Fruit fly (Drosophila melanogaster) whole organism, embryonic: Measurements from ENCODE around the gene gogo.
A peak's percentile ranks its signal among the peaks of the same experiment; 100 is the strongest.

Experiments
- Awh ChIP-seq: fragments of 200-800 bp; sonication (Bioruptor generic); IDR thresholded peaks from 2 replicates; pipeline ENCODE4, ENCODE4 v1.3.6; 2022; ENCODE audit warnings: missing biosample characterization, missing genetic modification characterization
- CG11696 ChIP-seq: fragments of 200-800 bp; sonication (Bioruptor generic); IDR thresholded peaks from 2 replicates; pipeline ENCODE4 v1.3.6; 2022; ENCODE audit warnings: missing biosample characterization, missing genetic modification characterization
- CG11723 ChIP-seq: fragments of 200-800 bp; sonication (Bioruptor generic); optimal IDR thresholded peaks from 2 replicates; lab custom pipeline; 2017; ENCODE audit warnings: missing biosample characterization, mild to moderate bottlenecking, missing genetic modification characterization
- CG12299 ChIP-seq: fragments of 200-800 bp; sonication (Bioruptor generic); optimal IDR thresholded peaks from 2 replicates; lab custom pipeline; 2018; ENCODE audit warnings: missing biosample characterization, mild to moderate bottlenecking, missing genetic modification characterization
- CG13287 ChIP-seq: fragments of 200-800 bp; sonication (Bioruptor generic); IDR thresholded peaks from 2 replicates; pipeline ENCODE4 v1.3.6; 2022; ENCODE audit warnings: missing biosample characterization, missing genetic modification characterization; ENCODE audit not compliant: partially characterized antibody
- CG14710 ChIP-seq: fragments of 200-800 bp; sonication (Bioruptor generic); optimal IDR thresholded peaks from 3 replicates; lab custom pipeline; 2019; ENCODE audit warnings: missing biosample characterization, mild to moderate bottlenecking, missing genetic modification characterization, moderate library complexity
- CG18599 ChIP-seq: fragments of 200-800 bp; sonication (Bioruptor generic); optimal IDR thresholded peaks from 3 replicates; lab custom pipeline; 2017; ENCODE audit warnings: missing biosample characterization, missing genetic modification characterization, mild to moderate bottlenecking, moderate library complexity, missing genetic modification reagents
- CG2116 ChIP-seq: fragments of 200-800 bp; sonication (Bioruptor generic); optimal IDR thresholded peaks from 3 replicates; lab custom pipeline; 2018; ENCODE audit warnings: missing biosample characterization, mild to moderate bottlenecking, missing genetic modification characterization
- CG30403 ChIP-seq: fragments of 200-800 bp; sonication (Bioruptor generic); optimal IDR thresholded peaks from 3 replicates; lab custom pipeline; 2016; ENCODE audit warnings: missing biosample characterization, missing genetic modification characterization
- CG31224 ChIP-seq: fragments of 200-800 bp; sonication (Bioruptor generic); IDR thresholded peaks from 2 replicates; pipeline ENCODE4 v1.3.6; 2022; ENCODE audit warnings: missing biosample characterization, missing genetic modification characterization
- CG32532 ChIP-seq: fragments of 200-800 bp; sonication (Bioruptor generic); IDR thresholded peaks from 2 replicates; pipeline ENCODE4 v1.3.6; 2022; ENCODE audit warnings: missing biosample characterization, missing genetic modification characterization
- CG32767 ChIP-seq: fragments of 200-800 bp; sonication (Bioruptor generic); IDR thresholded peaks from 2 replicates; pipeline ENCODE4 v1.3.6; 2022; ENCODE audit warnings: missing biosample characterization, missing genetic modification characterization
- CG33557 ChIP-seq: fragments of 200-800 bp; sonication (Bioruptor generic); optimal IDR thresholded peaks from 2 replicates; lab custom pipeline; 2019; ENCODE audit warnings: missing biosample characterization, mild to moderate bottlenecking, missing genetic modification characterization, moderate library complexity
- CG3407 ChIP-seq: fragments of 200-800 bp; sonication (Bioruptor generic); optimal IDR thresholded peaks from 2 replicates; lab custom pipeline; 2018; ENCODE audit warnings: missing biosample characterization, mild to moderate bottlenecking, missing genetic modification characterization
- CG4328 ChIP-seq: fragments of 200-800 bp; sonication (Bioruptor generic); optimal IDR thresholded peaks from 3 replicates; lab custom pipeline; 2017; ENCODE audit warnings: missing biosample characterization, missing genetic modification reagents, missing genetic modification characterization
- CG6254 ChIP-seq: fragments of 200-800 bp; sonication (Bioruptor generic); optimal IDR thresholded peaks from 3 replicates; lab custom pipeline; 2017; ENCODE audit warnings: mild to moderate bottlenecking, missing biosample characterization, missing genetic modification reagents, missing genetic modification characterization
- Dbx ChIP-seq: fragments of 200-800 bp; sonication (Bioruptor generic); IDR thresholded peaks from 3 replicates; pipeline ENCODE4 v1.3.6; 2022; ENCODE audit warnings: missing biosample characterization, missing genetic modification characterization
- Elba2 ChIP-seq: fragments of 200-800 bp; sonication (Bioruptor generic); optimal IDR thresholded peaks from 3 replicates; lab custom pipeline; 2016; ENCODE audit warnings: missing biosample characterization, missing genetic modification characterization
- HLH3B ChIP-seq: fragments of 200-800 bp; sonication (Bioruptor generic); IDR thresholded peaks from 2 replicates; pipeline ENCODE4 v1.3.6; 2022; ENCODE audit warnings: missing biosample characterization, missing genetic modification characterization
- HmgD ChIP-seq: fragments of 200-800 bp; sonication (Bioruptor generic); optimal IDR thresholded peaks from 3 replicates; lab custom pipeline; 2016; ENCODE audit warnings: missing biosample characterization, missing genetic modification characterization
- Hmr ChIP-seq: fragments of 200-800 bp; sonication (Bioruptor generic); optimal IDR thresholded peaks from 3 replicates; lab custom pipeline; 2017; ENCODE audit warnings: mild to moderate bottlenecking, missing biosample characterization, missing genetic modification reagents, missing genetic modification characterization
- Hr3 ChIP-seq: fragments of 200-800 bp; sonication (Bioruptor generic); optimal IDR thresholded peaks from 3 replicates; lab custom pipeline; 2016; ENCODE audit warnings: missing biosample characterization, missing genetic modification characterization
- MTF-1 ChIP-seq: fragments of 200-800 bp; sonication (Bioruptor generic); optimal IDR thresholded peaks from 2 replicates; lab custom pipeline; 2018; ENCODE audit warnings: missing biosample characterization, mild to moderate bottlenecking, missing genetic modification characterization, borderline replicate concordance
- Mad ChIP-seq: fragments of 200-800 bp; sonication (Bioruptor generic); optimal IDR thresholded peaks from 2 replicates; lab custom pipeline; 2016; ENCODE audit warnings: missing biosample characterization, missing genetic modification characterization
- Mes4 ChIP-seq: fragments of 200-800 bp; sonication (Bioruptor generic); optimal IDR thresholded peaks from 2 replicates; lab custom pipeline; 2016; ENCODE audit warnings: missing biosample characterization, missing genetic modification characterization
- PHDP ChIP-seq: fragments of 200-800 bp; sonication (Bioruptor generic); optimal IDR thresholded peaks from 3 replicates; lab custom pipeline; 2018; ENCODE audit warnings: missing biosample characterization, mild to moderate bottlenecking, missing genetic modification characterization, moderate library complexity
- Sin3A ChIP-seq: fragments of >200 bp; optimal IDR thresholded peaks from 2 replicates; lab custom pipeline; 2018
- Six4 ChIP-seq: fragments of 200-800 bp; sonication (Bioruptor generic); optimal IDR thresholded peaks from 2 replicates; lab custom pipeline; 2016; ENCODE audit warnings: missing biosample characterization, missing genetic modification characterization
- ab ChIP-seq: fragments of 200-800 bp; sonication (Bioruptor generic); optimal IDR thresholded peaks from 2 replicates; lab custom pipeline; 2016; ENCODE audit warnings: missing biosample characterization, missing genetic modification characterization
- az2 ChIP-seq: fragments of 200-800 bp; sonication (Bioruptor generic); optimal IDR thresholded peaks from 3 replicates; lab custom pipeline; 2016; ENCODE audit warnings: missing biosample characterization, missing genetic modification characterization
- croc ChIP-seq: fragments of 200-800 bp; sonication (Bioruptor generic); conservative IDR thresholded peaks from 3 replicates; pipeline ENCODE4 v1.3.6; 2022; ENCODE audit warnings: missing biosample characterization, missing genetic modification characterization
- danr ChIP-seq: fragments of 200-800 bp; sonication (Bioruptor generic); IDR thresholded peaks from 2 replicates; pipeline ENCODE4 v1.3.6; 2022; ENCODE audit warnings: missing biosample characterization, missing genetic modification characterization
- dmrt11E ChIP-seq: fragments of 200-800 bp; sonication (Bioruptor generic); optimal IDR thresholded peaks from 3 replicates; lab custom pipeline; 2018; ENCODE audit warnings: missing biosample characterization, mild to moderate bottlenecking, missing genetic modification characterization, moderate library complexity
- dmrt99B ChIP-seq: fragments of 200-800 bp; sonication (Bioruptor generic); optimal IDR thresholded peaks from 2 replicates; lab custom pipeline; 2018; ENCODE audit warnings: missing biosample characterization, mild to moderate bottlenecking, missing genetic modification characterization, moderate library complexity
- gce ChIP-seq: fragments of 200-800 bp; sonication (Bioruptor generic); IDR thresholded peaks from 3 replicates; pipeline ENCODE4 v1.3.6; 2022; ENCODE audit warnings: missing biosample characterization, missing genetic modification characterization
- gem ChIP-seq: fragments of 200-800 bp; sonication (Bioruptor generic); optimal IDR thresholded peaks from 2 replicates; lab custom pipeline; 2019; ENCODE audit warnings: missing biosample characterization, mild to moderate bottlenecking, missing genetic modification characterization, moderate library complexity
- gsb-n ChIP-seq: fragments of 200-800 bp; sonication (Bioruptor generic); optimal IDR thresholded peaks from 3 replicates; lab custom pipeline; 2018; ENCODE audit warnings: missing biosample characterization, mild to moderate bottlenecking, missing genetic modification characterization
- ken ChIP-seq: fragments of 200-800 bp; sonication (Bioruptor generic); IDR thresholded peaks from 3 replicates; pipeline ENCODE4 v1.3.6; 2022; ENCODE audit warnings: missing biosample characterization, missing genetic modification characterization
- lbe ChIP-seq: fragments of 200-800 bp; sonication (Bioruptor generic); optimal IDR thresholded peaks from 2 replicates; lab custom pipeline; 2016; ENCODE audit warnings: missing biosample characterization, mild to moderate bottlenecking, missing genetic modification characterization
- phol ChIP-seq: fragments of 200-800 bp; sonication (Bioruptor generic); optimal IDR thresholded peaks from 3 replicates; lab custom pipeline; 2018; ENCODE audit warnings: missing biosample characterization, mild to moderate bottlenecking, missing genetic modification characterization, moderate library complexity
- pros ChIP-seq: fragments of 200-800 bp; sonication (Bioruptor generic); optimal IDR thresholded peaks from 3 replicates; lab custom pipeline; 2019; ENCODE audit warnings: missing biosample characterization, mild to moderate bottlenecking, missing genetic modification characterization, moderate library complexity
- sens-2 ChIP-seq: fragments of 200-800 bp; sonication (Bioruptor generic); IDR thresholded peaks from 2 replicates; pipeline ENCODE4 v1.3.6; 2022; ENCODE audit warnings: missing biosample characterization, missing genetic modification characterization
- sima ChIP-seq: fragments of 200-800 bp; sonication (Bioruptor generic); optimal IDR thresholded peaks from 2 replicates; lab custom pipeline; 2016; ENCODE audit warnings: missing biosample characterization, missing genetic modification characterization
- stc ChIP-seq: fragments of 200-800 bp; sonication (Bioruptor generic); IDR thresholded peaks from 2 replicates; pipeline ENCODE4 v1.3.6; 2022; ENCODE audit warnings: missing biosample characterization, missing genetic modification characterization
- wdn ChIP-seq: fragments of 200-800 bp; sonication (Bioruptor generic); IDR thresholded peaks from 2 replicates; pipeline ENCODE4 v1.3.6; 2022; ENCODE audit warnings: missing biosample characterization, missing genetic modification characterization
- z ChIP-seq: fragments of 200-800 bp; sonication (Bioruptor generic); IDR thresholded peaks from 3 replicates; pipeline ENCODE4 v1.3.6; 2022; ENCODE audit warnings: missing biosample characterization, missing genetic modification characterization
- zfh1 ChIP-seq: fragments of 200-800 bp; sonication (Bioruptor generic); IDR thresholded peaks from 3 replicates; pipeline ENCODE4 v1.3.6; 2022; ENCODE audit warnings: missing biosample characterization, missing genetic modification characterization

The gogo gene

DNA sequence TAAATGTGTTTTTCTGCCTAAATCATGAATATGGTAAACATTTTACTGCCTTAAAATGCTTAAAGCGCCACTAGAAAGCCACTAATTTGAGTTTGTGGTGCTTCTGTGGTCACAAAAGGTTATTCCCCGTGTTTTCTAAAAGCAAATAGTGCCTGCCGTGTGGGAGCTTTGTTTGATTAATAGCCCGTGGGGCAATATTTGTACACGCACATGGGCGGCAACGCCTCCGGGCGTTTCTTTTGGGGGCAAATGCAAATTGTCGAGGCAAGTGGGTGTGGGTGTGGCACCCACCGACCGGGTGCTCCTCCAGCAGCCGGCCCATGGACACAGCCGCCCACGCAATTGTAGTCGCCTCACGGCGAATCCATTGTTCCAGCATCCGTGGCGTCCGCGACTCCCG is 19.0 kb downstream of the gogo start (continued):
- TF ChIP-seq lbe (GFP tag; lab: Kevin White, UChicago) (no peak), zfh1 (0 out of 3 replicates have a peak, but pooled peaks have one; percentile 33), CG32532 (no peak; the same call in 1 of the 2 replicates), CG33557 (GFP tag; lab: Kevin White, UChicago) (no peak), CG18599 (GFP tag; lab: Kevin White, UChicago) (peak; percentile 20), Hr3 (no peak), gce (GFP tag; lab: Robert Waterston, UW) (0 out of 3 replicates have a peak, but pooled peaks have one; percentile 47), az2 (GFP tag; lab: Kevin White, UChicago) (no peak), CG3407 (peak; percentile 51), CG6254 (GFP tag; lab: Kevin White, UChicago) (peak; percentile 2), gsb-n (tag; lab: Kevin White, UChicago) (no peak), Elba2 (GFP tag; lab: Kevin White, UChicago) (no peak), CG31224 (no peak), CG4328 (GFP tag; lab: Kevin White, UChicago) (no peak), z (no peak), Awh (GFP tag; lab: Robert Waterston, UW) (0 out of 2 replicates have a peak, but pooled peaks have one; percentile 24), ken (GFP tag; lab: Robert Waterston, UW) (peak; percentile 52; the same call in 1 of the 3 replicates), HmgD (GFP tag; lab: Kevin White, UChicago) (no peak), CG2116 (no peak), CG12299 (no peak), MTF-1 (peak; percentile 10), CG32767 (GFP tag; lab: Robert Waterston, UW) (no peak), phol (tag; lab: Kevin White, UChicago) (no peak), gem (tag; lab: Kevin White, UChicago) (no peak), dmrt11E (tag; lab: Kevin White, UChicago) (no peak), danr (GFP tag; lab: Robert Waterston, UW) (no peak), CG30403 (GFP tag; lab: Kevin White, UChicago) (no peak), sens-2 (GFP tag; lab: Robert Waterston, UW) (no peak), pros (GFP tag; lab: Kevin White, UChicago) (no peak), CG11696 (GFP tag; lab: Robert Waterston, UW) (0 out of 2 replicates have a peak, but pooled peaks have one; percentile 17), wdn (GFP tag; lab: Robert Waterston, UW) (no peak), Mad (no peak)

DNA sequence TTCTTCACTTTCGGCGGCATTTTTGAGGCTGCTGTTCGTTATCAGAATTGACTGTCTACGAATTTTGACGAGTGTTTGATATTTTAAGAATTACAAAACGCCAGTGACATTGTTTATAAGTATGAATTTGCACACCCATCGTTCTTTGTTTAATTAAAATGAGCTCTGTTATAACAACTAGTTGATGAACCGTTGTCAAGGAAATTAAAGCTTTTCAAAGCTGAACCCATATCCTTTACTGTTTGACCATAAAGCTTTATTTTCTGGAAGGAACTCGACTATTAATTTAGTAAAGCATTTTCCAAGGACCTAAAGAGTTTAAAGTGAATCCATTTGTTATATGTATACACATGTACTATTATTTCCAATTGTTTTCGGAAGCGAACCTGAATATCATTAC is 19.7 kb downstream of the gogo start, which contains the start of gene CG17122:
CG17122 (minus strand) TSS at position 101 of the 400 bp plus-strand sequence.
- TF ChIP-seq CG31224 (no peak), ab (no peak), HLH3B (no peak), zfh1 (no peak), ken (GFP tag; lab: Robert Waterston, UW) (no peak), Hmr (no peak)

DNA sequence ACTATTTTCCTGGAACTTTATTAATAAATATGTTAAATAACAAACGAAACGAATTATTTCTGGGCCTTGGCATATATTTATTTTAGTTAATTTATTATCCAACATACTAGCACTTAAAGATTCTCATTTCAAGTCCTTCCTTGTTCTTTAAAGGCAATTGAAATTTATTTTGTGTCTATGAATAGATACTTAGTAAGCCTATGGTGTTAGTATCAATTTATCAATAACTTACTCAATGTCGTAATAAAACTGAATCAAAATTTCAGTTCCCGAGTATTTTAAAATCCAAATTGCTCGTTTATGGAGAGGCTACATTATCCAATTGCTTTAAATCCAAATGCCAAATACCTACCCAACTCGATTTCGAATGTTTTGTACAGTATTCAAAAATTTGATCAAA is 29.4 kb downstream of the gogo start, which contains the start of gene CG32228:
CG32228 (plus strand) TSS at position 301 of the 400 bp plus-strand sequence.
- TF ChIP-seq Dbx (GFP tag; lab: Robert Waterston, UW) (no peak), Six4 (GFP tag; lab: Kevin White, UChicago) (no peak), PHDP (tag; lab: Kevin White, UChicago) (no peak), Awh (GFP tag; lab: Robert Waterston, UW) (no peak), dmrt99B (no peak), CG11723 (no peak), CG13287 (GFP tag; lab: Robert Waterston, UW) (no peak), Mes4 (GFP tag; lab: Kevin White, UChicago) (no peak), CG14710 (tag; lab: Kevin White, UChicago) (no peak), sima (GFP tag; lab: Kevin White, UChicago) (no peak), stc (no peak), Sin3A (lab: Kevin White, UChicago) (no peak), croc (GFP tag; lab: Robert Waterston, UW) (no peak)
